Fruit fly (Drosophila melanogaster) whole organism, embryonic: Measurements from ENCODE around the gene uncNacbeta.

ENCODE experiments used
- BEAF-32 ChIP-seq: fragments of 200-800 bp; sonication (Bioruptor generic); optimal IDR thresholded peaks from 3 replicates; lab custom pipeline; 2017; ENCODE audit warnings: missing biosample characterization, missing genetic modification characterization, mild to moderate bottlenecking, moderate library complexity, missing genetic modification reagents
- BtbVII ChIP-seq: fragments of 200-800 bp; sonication (Bioruptor generic); optimal IDR thresholded peaks from 3 replicates; lab custom pipeline; 2017; ENCODE audit warnings: missing biosample characterization, mild to moderate bottlenecking, missing genetic modification characterization
- CG10209 ChIP-seq: fragments of 200-800 bp; sonication (Bioruptor generic); optimal IDR thresholded peaks from 3 replicates; lab custom pipeline; 2017; ENCODE audit warnings: missing biosample characterization, mild to moderate bottlenecking, missing genetic modification characterization, missing genetic modification reagents
- CG11093 ChIP-seq: fragments of 200-800 bp; sonication (Bioruptor generic); IDR thresholded peaks from 3 replicates; pipeline ENCODE4 v1.3.6; 2022; ENCODE audit warnings: missing biosample characterization, missing genetic modification characterization
- CG11247 ChIP-seq: fragments of 200-800 bp; sonication (Bioruptor generic); IDR thresholded peaks from 2 replicates; pipeline ENCODE4 v1.3.6; 2022; ENCODE audit warnings: missing biosample characterization, missing genetic modification characterization
- CG11560 ChIP-seq: fragments of 200-800 bp; sonication (Bioruptor generic); IDR thresholded peaks from 3 replicates; pipeline ENCODE4 v1.3.6; 2022; ENCODE audit warnings: missing biosample characterization, missing genetic modification characterization
- CG12744 ChIP-seq: fragments of 200-800 bp; sonication (Bioruptor generic); optimal IDR thresholded peaks from 2 replicates; lab custom pipeline; 2016; ENCODE audit warnings: missing biosample characterization, missing genetic modification characterization
- CG14667 ChIP-seq: fragments of 200-800 bp; sonication (Bioruptor generic); IDR thresholded peaks from 2 replicates; pipeline ENCODE4 v1.3.6; 2022; ENCODE audit warnings: missing biosample characterization, missing genetic modification characterization
- CG14860 ChIP-seq: fragments of 200-800 bp; sonication (Bioruptor generic); IDR thresholded peaks from 3 replicates; pipeline ENCODE4 v1.3.6; 2022; ENCODE audit warnings: missing biosample characterization, missing genetic modification characterization; ENCODE audit not compliant: partially characterized antibody
- CG16813 ChIP-seq: fragments of 200-800 bp; sonication (Bioruptor generic); IDR thresholded peaks from 3 replicates; pipeline ENCODE4 v1.3.6; 2022; ENCODE audit warnings: missing biosample characterization, missing genetic modification characterization; ENCODE audit not compliant: partially characterized antibody
- CG18764 ChIP-seq: fragments of 200-800 bp; sonication (Bioruptor generic); optimal IDR thresholded peaks from 3 replicates; lab custom pipeline; 2016; ENCODE audit warnings: missing biosample characterization, missing genetic modification characterization
- CG2202 ChIP-seq: fragments of 200-800 bp; sonication (Bioruptor generic); optimal IDR thresholded peaks from 2 replicates; lab custom pipeline; 2018; ENCODE audit warnings: missing biosample characterization, mild to moderate bottlenecking, missing genetic modification characterization
- CG32532 ChIP-seq: fragments of 200-800 bp; sonication (Bioruptor generic); IDR thresholded peaks from 2 replicates; pipeline ENCODE4 v1.3.6; 2022; ENCODE audit warnings: missing biosample characterization, missing genetic modification characterization
- CG3281 ChIP-seq: fragments of 200-800 bp; sonication (Bioruptor generic); optimal IDR thresholded peaks from 3 replicates; lab custom pipeline; 2017; ENCODE audit warnings: missing biosample characterization, mild to moderate bottlenecking, missing genetic modification characterization
- CG34224 ChIP-seq: fragments of 200-800 bp; sonication (Bioruptor generic); IDR thresholded peaks from 3 replicates; pipeline ENCODE4 v1.3.6; 2022; ENCODE audit warnings: missing biosample characterization, missing genetic modification characterization; ENCODE audit not compliant: partially characterized antibody
- CG3726 ChIP-seq: fragments of 200-800 bp; sonication (Bioruptor generic); IDR thresholded peaks from 3 replicates; pipeline ENCODE4, ENCODE4 v1.3.6; 2022; ENCODE audit warnings: missing biosample characterization, missing genetic modification characterization
- CG3847 ChIP-seq: fragments of 200-800 bp; sonication (Bioruptor generic); IDR thresholded peaks from 2 replicates; pipeline ENCODE4 v1.3.6; 2022; ENCODE audit warnings: missing biosample characterization, missing genetic modification characterization
- CG4328 ChIP-seq: fragments of 200-800 bp; sonication (Bioruptor generic); optimal IDR thresholded peaks from 3 replicates; lab custom pipeline; 2017; ENCODE audit warnings: missing biosample characterization, missing genetic modification reagents, missing genetic modification characterization
- CG4820 ChIP-seq: fragments of 200-800 bp; sonication (Bioruptor generic); optimal IDR thresholded peaks from 3 replicates; lab custom pipeline; 2016; ENCODE audit warnings: missing biosample characterization, missing genetic modification characterization
- CG6254 ChIP-seq: fragments of 200-800 bp; sonication (Bioruptor generic); optimal IDR thresholded peaks from 3 replicates; lab custom pipeline; 2017; ENCODE audit warnings: mild to moderate bottlenecking, missing biosample characterization, missing genetic modification reagents, missing genetic modification characterization
- CG6813 ChIP-seq: fragments of 200-800 bp; sonication (Bioruptor generic); optimal IDR thresholded peaks from 2 replicates; lab custom pipeline; 2017; ENCODE audit warnings: missing biosample characterization, missing genetic modification characterization, mild to moderate bottlenecking, moderate library complexity, missing genetic modification reagents
- CG8924 ChIP-seq: fragments of 200-800 bp; optimal IDR thresholded peaks from 3 replicates; lab custom pipeline; 2019; ENCODE audit warnings: missing biosample characterization, mild to moderate bottlenecking, missing genetic modification characterization, moderate library complexity
- Drgx ChIP-seq: fragments of 200-800 bp; sonication (Bioruptor generic); IDR thresholded peaks from 2 replicates; pipeline ENCODE4 v1.3.6; 2022; ENCODE audit warnings: missing biosample characterization, missing genetic modification characterization
- E2f2 ChIP-seq: fragments of 200-800 bp; sonication (Bioruptor generic); IDR thresholded peaks from 2 replicates; pipeline ENCODE4 v1.3.6; 2022; ENCODE audit warnings: missing biosample characterization, missing genetic modification characterization
- Fer1 ChIP-seq: fragments of 200-800 bp; sonication (Bioruptor generic); optimal IDR thresholded peaks from 2 replicates; lab custom pipeline; 2017; ENCODE audit warnings: missing biosample characterization, mild to moderate bottlenecking, missing genetic modification characterization
- HLH54F ChIP-seq: fragments of 200-800 bp; sonication (Bioruptor generic); optimal IDR thresholded peaks from 3 replicates; lab custom pipeline; 2016; ENCODE audit warnings: missing biosample characterization, missing genetic modification characterization
- Hsf ChIP-seq: fragments of 200-800 bp; sonication (Bioruptor generic); optimal IDR thresholded peaks from 3 replicates; lab custom pipeline; 2016; ENCODE audit warnings: missing biosample characterization, missing genetic modification characterization
- Med ChIP-seq: fragments of 200-800 bp; sonication (Bioruptor generic); peaks from one replicate; lab custom pipeline; 2016; ENCODE audit warnings: missing biosample characterization, missing genetic modification characterization, mild to moderate bottlenecking, inconsistent platforms, moderate library complexity
- Nf-YC ChIP-seq: fragments of 200-800 bp; optimal IDR thresholded peaks from 3 replicates; lab custom pipeline; 2019; ENCODE audit warnings: missing biosample characterization, mild to moderate bottlenecking, missing genetic modification characterization, moderate library complexity
- Opbp ChIP-seq: fragments of 200-800 bp; sonication (Bioruptor generic); IDR thresholded peaks from 3 replicates; pipeline ENCODE4 v1.3.6; 2022; ENCODE audit warnings: missing biosample characterization, missing genetic modification characterization; ENCODE audit not compliant: partially characterized antibody
- Optix ChIP-seq: fragments of 200-800 bp; sonication (Bioruptor generic); IDR thresholded peaks from 3 replicates; pipeline ENCODE4 v1.3.6; 2022; ENCODE audit warnings: missing biosample characterization, missing genetic modification characterization
- PHDP ChIP-seq: fragments of 200-800 bp; sonication (Bioruptor generic); optimal IDR thresholded peaks from 3 replicates; lab custom pipeline; 2018; ENCODE audit warnings: missing biosample characterization, mild to moderate bottlenecking, missing genetic modification characterization, moderate library complexity
- Sin3A ChIP-seq: fragments of >200 bp; optimal IDR thresholded peaks from 2 replicates; lab custom pipeline; 2018
- Stat92E ChIP-seq, 3 experiments: fragments of >200 bp in 2 of 3; fragments of 200-800 bp in 1 of 3; sonication (Bioruptor generic) in 1 of 3; optimal IDR thresholded peaks; 2 replicates each; lab custom pipeline; 2017 to 2019; ENCODE audit warnings: missing biosample characterization in 3 of 3, missing genetic modification characterization in 3 of 3, mild to moderate bottlenecking in 1 of 3, moderate library complexity in 1 of 3
- Usf ChIP-seq: fragments of 200-800 bp; sonication (Bioruptor generic); optimal IDR thresholded peaks from 2 replicates; lab custom pipeline; 2017; ENCODE audit warnings: missing genotype, missing biosample characterization, missing genetic modification characterization
- cg ChIP-seq: fragments of 200-800 bp; sonication (Bioruptor generic); optimal IDR thresholded peaks from 3 replicates; lab custom pipeline; 2019; ENCODE audit warnings: missing biosample characterization, mild to moderate bottlenecking, missing genetic modification characterization, moderate library complexity
- crol ChIP-seq: fragments of 200-800 bp; sonication (Bioruptor generic); IDR thresholded peaks from 2 replicates; pipeline ENCODE4 v1.3.6; 2022; ENCODE audit warnings: missing biosample characterization, missing genetic modification characterization
- danr ChIP-seq: fragments of 200-800 bp; sonication (Bioruptor generic); IDR thresholded peaks from 2 replicates; pipeline ENCODE4 v1.3.6; 2022; ENCODE audit warnings: missing biosample characterization, missing genetic modification characterization
- dmrt11E ChIP-seq: fragments of 200-800 bp; sonication (Bioruptor generic); optimal IDR thresholded peaks from 3 replicates; lab custom pipeline; 2018; ENCODE audit warnings: missing biosample characterization, mild to moderate bottlenecking, missing genetic modification characterization, moderate library complexity
- gfzf ChIP-seq: fragments of 200-800 bp; sonication (Bioruptor generic); optimal IDR thresholded peaks from 2 replicates; lab custom pipeline; 2016; ENCODE audit warnings: missing biosample characterization, mild to moderate bottlenecking, missing genetic modification characterization, moderate library complexity
- grau ChIP-seq: fragments of 200-800 bp; optimal IDR thresholded peaks from 3 replicates; lab custom pipeline; 2019; ENCODE audit warnings: missing biosample characterization, mild to moderate bottlenecking, missing genetic modification characterization, moderate library complexity
- hbn ChIP-seq: fragments of 200-800 bp; sonication (Bioruptor generic); IDR thresholded peaks from 2 replicates; pipeline ENCODE4 v1.3.6; 2022; ENCODE audit warnings: missing biosample characterization, missing genetic modification characterization; ENCODE audit not compliant: partially characterized antibody
- lola ChIP-seq, 3 experiments: fragments of >200 bp in 2 of 3; fragments of 200-800 bp in 1 of 3; sonication (Bioruptor generic) in 1 of 3; optimal IDR thresholded peaks; 2 replicates each; lab custom pipeline; 2017 to 2019; ENCODE audit warnings: missing biosample characterization in 3 of 3, missing genetic modification characterization in 3 of 3, mild to moderate bottlenecking in 1 of 3, moderate library complexity in 1 of 3
- row ChIP-seq: fragments of 200-800 bp; sonication (Bioruptor generic); IDR thresholded peaks from 3 replicates; pipeline ENCODE4 v1.3.6; 2022; ENCODE audit warnings: missing biosample characterization, missing genetic modification characterization
- sim ChIP-seq: fragments of 200-800 bp; sonication (Bioruptor generic); IDR thresholded peaks from 2 replicates; pipeline ENCODE4 v1.3.6; 2022; ENCODE audit warnings: missing biosample characterization, missing genetic modification characterization
- sug ChIP-seq: fragments of 200-800 bp; optimal IDR thresholded peaks from 2 replicates; lab custom pipeline; 2019; ENCODE audit warnings: missing biosample characterization, mild to moderate bottlenecking, missing genetic modification characterization, moderate library complexity
- tap ChIP-seq: fragments of 200-800 bp; optimal IDR thresholded peaks from 3 replicates; lab custom pipeline; 2019; ENCODE audit warnings: missing biosample characterization, mild to moderate bottlenecking, missing genetic modification characterization, moderate library complexity
- tin ChIP-seq: fragments of 200-800 bp; sonication (Bioruptor generic); optimal IDR thresholded peaks from 3 replicates; lab custom pipeline; 2016; ENCODE audit warnings: missing biosample characterization, missing genetic modification characterization
- zf30C ChIP-seq: fragments of 200-800 bp; sonication (Bioruptor generic); optimal IDR thresholded peaks from 3 replicates; lab custom pipeline; 2018; ENCODE audit warnings: missing biosample characterization, mild to moderate bottlenecking, missing genetic modification characterization

The uncNacbeta gene

DNA sequence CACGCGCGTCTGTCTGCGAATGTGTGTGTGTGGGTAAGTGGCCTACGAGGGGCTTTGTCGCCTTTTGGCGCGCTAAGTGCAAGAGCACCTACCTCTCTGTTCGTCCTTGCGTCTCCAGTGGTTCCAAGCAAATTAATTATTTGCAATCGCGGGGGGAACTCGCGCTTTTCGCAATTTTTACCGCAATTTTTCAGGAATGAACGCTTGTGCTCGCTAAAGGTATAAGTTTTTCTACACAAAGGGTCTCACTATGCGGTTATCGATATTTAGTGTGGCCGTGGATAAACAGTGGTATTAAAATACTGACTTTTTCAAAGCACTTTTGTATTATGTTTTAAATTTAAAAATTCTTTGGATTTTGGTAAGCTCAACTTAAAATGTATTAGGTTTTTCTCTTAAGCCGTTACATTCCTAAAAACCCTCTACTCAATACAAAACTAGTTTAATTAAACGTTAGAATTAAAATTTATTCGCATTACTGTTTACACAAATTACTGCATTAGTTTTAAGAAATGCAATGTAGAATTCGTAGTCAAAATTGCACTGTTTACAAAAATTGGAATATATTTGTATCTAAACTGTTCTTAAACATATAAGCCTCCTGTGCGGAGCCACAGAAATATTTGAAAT, 21.2 kb downstream of the uncNacbeta start, which contains the start of gene lwr (continued):
- TF ChIP-seq danr: no peak
- TF ChIP-seq Stat92E (GFP tag; optimal IDR thresholded peaks at IDR 0.05; lab: Kevin White, UChicago): peak in 1 of 3 experiments; percentile 32
- no peak for TF ChIP-seq Nf-YC (tag; lab: Kevin White, UChicago)
- no peak for TF ChIP-seq CG18764
- no peak for TF ChIP-seq CG8924 (tag; lab: Kevin White, UChicago)
- TF ChIP-seq Opbp: peak; percentile 64; the same call in 1 of the 3 replicates
- no peak for TF ChIP-seq grau (tag; lab: Kevin White, UChicago)
- no peak for TF ChIP-seq CG12744
- peak; percentile 21 for TF ChIP-seq sug (tag; lab: Kevin White, UChicago)
- no peak for TF ChIP-seq CG4820 (GFP tag; lab: Kevin White, UChicago)
- peak; percentile 59 for TF ChIP-seq Med
- TF ChIP-seq BEAF-32 (GFP tag; lab: Kevin White, UChicago): peak; percentile 79
- TF ChIP-seq hbn (GFP tag; lab: Robert Waterston, UW): peak; percentile 61
- no peak for TF ChIP-seq BtbVII (GFP tag; lab: Kevin White, UChicago)
- TF ChIP-seq CG6813 (GFP tag; lab: Kevin White, UChicago): no peak
- no peak for TF ChIP-seq CG3726 (GFP tag; lab: Robert Waterston, UW)
- peak; percentile 61 for TF ChIP-seq Sin3A (lab: Kevin White, UChicago)
- TF ChIP-seq tin (GFP tag; lab: Kevin White, UChicago): no peak
- TF ChIP-seq CG11093 (GFP tag; lab: Robert Waterston, UW): no peak
- TF ChIP-seq row (GFP tag; lab: Robert Waterston, UW): peak; percentile 58
- no peak for TF ChIP-seq tap (tag; lab: Kevin White, UChicago)
- TF ChIP-seq CG34224 (GFP tag; lab: Robert Waterston, UW): peak; percentile 27; the same call in 2 of the 3 replicates
- TF ChIP-seq Optix (GFP tag; lab: Robert Waterston, UW): no peak
- TF ChIP-seq CG4328 (GFP tag; lab: Kevin White, UChicago): no peak
- no peak for TF ChIP-seq CG11560 (tag; lab: Robert Waterston, UW)
- no peak for TF ChIP-seq CG3281
- no peak for TF ChIP-seq CG6254
- no peak for TF ChIP-seq Usf (GFP tag; lab: Kevin White, UChicago)
- TF ChIP-seq CG14860 (GFP tag; lab: Robert Waterston, UW): no peak; the same call in 2 of the 3 replicates
- TF ChIP-seq cg: peak; percentile 71
- TF ChIP-seq zf30C (GFP tag; lab: Kevin White, UChicago): no peak
- no peak for TF ChIP-seq lola (GFP tag; optimal IDR thresholded peaks at IDR 0.05; lab: Kevin White, UChicago)
- no peak for TF ChIP-seq dmrt11E (tag; lab: Kevin White, UChicago)
- TF ChIP-seq crol (GFP tag; lab: Robert Waterston, UW): no peak
- peak; percentile 83 for TF ChIP-seq gfzf (GFP tag; lab: Kevin White, UChicago)
- no peak for TF ChIP-seq sim
- TF ChIP-seq Hsf (GFP tag; lab: Kevin White, UChicago): no peak
- TF ChIP-seq CG32532 (GFP tag; lab: Robert Waterston, UW): no peak
- no peak for TF ChIP-seq CG11247 (GFP tag; lab: Robert Waterston, UW)
- TF ChIP-seq E2f2 (GFP tag; lab: Robert Waterston, UW): peak; percentile 75
- peak; percentile 57; the same call in 2 of the 3 replicates for TF ChIP-seq CG16813 (GFP tag; lab: Robert Waterston, UW)
- no peak for TF ChIP-seq CG10209
- no peak for TF ChIP-seq Drgx (GFP tag; lab: Robert Waterston, UW)
- peak; percentile 6 for TF ChIP-seq PHDP (tag; lab: Kevin White, UChicago)
- no peak for TF ChIP-seq Fer1 (GFP tag; lab: Kevin White, UChicago)
- no peak for TF ChIP-seq CG2202 (tag; lab: Kevin White, UChicago)
- TF ChIP-seq CG3847 (GFP tag; lab: Robert Waterston, UW): no peak
- no peak for TF ChIP-seq HLH54F
- TF ChIP-seq CG14667: no peak
